Fruit fly (Drosophila melanogaster) whole organism, embryonic: ENCODE data around the gene CG43759.

Source experiments
- Aef1 ChIP-seq: fragments of 200-800 bp; sonication (Bioruptor generic); IDR thresholded peaks from 3 replicates; pipeline ENCODE4 v1.3.6; 2022; ENCODE audit warnings: missing biosample characterization, missing genetic modification characterization
- Atf-2 ChIP-seq: fragments of 200-800 bp; sonication (Bioruptor generic); optimal IDR thresholded peaks from 2 replicates; lab custom pipeline; 2016; ENCODE audit warnings: missing biosample characterization, missing genetic modification characterization
- B-H2 ChIP-seq: fragments of 200-800 bp; sonication (Bioruptor generic); optimal IDR thresholded peaks from 2 replicates; lab custom pipeline; 2018; ENCODE audit warnings: missing biosample characterization, mild to moderate bottlenecking, missing genetic modification characterization
- Blimp-1 ChIP-seq: fragments of 200-800 bp; sonication (Bioruptor generic); optimal IDR thresholded peaks from 3 replicates; lab custom pipeline; 2018; ENCODE audit warnings: missing biosample characterization, missing genetic modification characterization, mild to moderate bottlenecking, moderate library complexity, missing genetic modification reagents
- C15 ChIP-seq: fragments of 200-800 bp; sonication (Bioruptor generic); IDR thresholded peaks from 3 replicates; pipeline ENCODE4 v1.3.6; 2022; ENCODE audit warnings: missing biosample characterization, missing genetic modification characterization
- CG10431 ChIP-seq: fragments of 200-800 bp; sonication (Bioruptor generic); optimal IDR thresholded peaks from 3 replicates; lab custom pipeline; 2018; ENCODE audit warnings: missing biosample characterization, mild to moderate bottlenecking, missing genetic modification characterization
- CG10959 ChIP-seq: fragments of 200-800 bp; sonication (Bioruptor generic); IDR thresholded peaks from 2 replicates; pipeline ENCODE4 v1.3.6; 2022; ENCODE audit warnings: missing biosample characterization, missing genetic modification characterization
- CG12744 ChIP-seq: fragments of 200-800 bp; sonication (Bioruptor generic); optimal IDR thresholded peaks from 2 replicates; lab custom pipeline; 2016; ENCODE audit warnings: missing biosample characterization, missing genetic modification characterization
- CG12769 ChIP-seq: fragments of 200-800 bp; sonication (Bioruptor generic); optimal IDR thresholded peaks from 2 replicates; lab custom pipeline; 2019; ENCODE audit warnings: missing biosample characterization, mild to moderate bottlenecking, missing genetic modification characterization, moderate library complexity
- CG13775 ChIP-seq: fragments of 200-800 bp; sonication (Bioruptor generic); optimal IDR thresholded peaks from 3 replicates; lab custom pipeline; 2017; ENCODE audit warnings: missing biosample characterization, mild to moderate bottlenecking, missing genetic modification characterization
- CG15696 ChIP-seq: fragments of 200-800 bp; sonication (Bioruptor generic); optimal IDR thresholded peaks from 2 replicates; lab custom pipeline; 2019; ENCODE audit warnings: missing biosample characterization, mild to moderate bottlenecking, missing genetic modification characterization, moderate library complexity
- CG16815 ChIP-seq: fragments of 200-800 bp; sonication (Bioruptor generic); optimal IDR thresholded peaks from 3 replicates; lab custom pipeline; 2017; ENCODE audit warnings: missing biosample characterization, mild to moderate bottlenecking, missing genetic modification characterization
- CG1792 ChIP-seq: fragments of 200-800 bp; sonication (Bioruptor generic); optimal IDR thresholded peaks from 2 replicates; lab custom pipeline; 2016; ENCODE audit warnings: missing biosample characterization, missing genetic modification characterization
- CG2129 ChIP-seq: fragments of 200-800 bp; sonication (Bioruptor generic); IDR thresholded peaks from 2 replicates; pipeline ENCODE4 v1.3.6; 2022; ENCODE audit warnings: missing biosample characterization, missing genetic modification characterization; ENCODE audit not compliant: partially characterized antibody
- CG2889 ChIP-seq: fragments of 200-800 bp; sonication (Bioruptor generic); IDR thresholded peaks from 3 replicates; pipeline ENCODE4 v1.3.6; 2022; ENCODE audit warnings: missing biosample characterization, missing genetic modification characterization
- CG34376 ChIP-seq: fragments of 200-800 bp; sonication (Bioruptor generic); optimal IDR thresholded peaks from 2 replicates; lab custom pipeline; 2018; ENCODE audit warnings: missing biosample characterization, mild to moderate bottlenecking, missing genetic modification characterization
- CG4360 ChIP-seq: fragments of 200-800 bp; sonication (Bioruptor generic); IDR thresholded peaks from 2 replicates; pipeline ENCODE4 v1.3.6; 2022; ENCODE audit warnings: missing biosample characterization, missing genetic modification characterization
- CG4707 ChIP-seq: fragments of 200-800 bp; sonication (Bioruptor generic); optimal IDR thresholded peaks from 2 replicates; lab custom pipeline; 2018; ENCODE audit warnings: missing biosample characterization, mild to moderate bottlenecking, missing genetic modification characterization, moderate library complexity
- CG6175 ChIP-seq: fragments of 200-800 bp; sonication (Bioruptor generic); IDR thresholded peaks from 3 replicates; pipeline ENCODE4 v1.3.6; 2022; ENCODE audit warnings: missing biosample characterization, missing genetic modification characterization
- CG6689 ChIP-seq: fragments of 200-800 bp; sonication (Bioruptor generic); IDR thresholded peaks from 2 replicates; pipeline ENCODE4 v1.3.6; 2022; ENCODE audit warnings: missing biosample characterization, missing genetic modification characterization
- CG8388 ChIP-seq: fragments of 200-800 bp; sonication (Bioruptor generic); optimal IDR thresholded peaks from 2 replicates; lab custom pipeline; 2019; ENCODE audit warnings: missing biosample characterization, mild to moderate bottlenecking, missing genetic modification characterization, moderate library complexity
- CG8478 ChIP-seq: fragments of >200 bp; optimal IDR thresholded peaks from 2 replicates; lab custom pipeline; 2018
- CG9609 ChIP-seq: fragments of 200-800 bp; sonication (Bioruptor generic); optimal IDR thresholded peaks from 3 replicates; lab custom pipeline; 2016; ENCODE audit warnings: missing biosample characterization, missing genetic modification characterization
- CTCF ChIP-seq: fragments of 200-800 bp; sonication (Bioruptor generic); optimal IDR thresholded peaks from 2 replicates; lab custom pipeline; 2017; ENCODE audit warnings: missing biosample characterization, mild to moderate bottlenecking, missing genetic modification characterization, moderate library complexity
- Camta ChIP-seq: fragments of 200-800 bp; sonication (Bioruptor generic); optimal IDR thresholded peaks from 2 replicates; lab custom pipeline; 2016; ENCODE audit warnings: missing biosample characterization, missing genetic modification characterization
- Dip2 ChIP-seq: fragments of 200-800 bp; sonication (Bioruptor generic); IDR thresholded peaks from 2 replicates; pipeline ENCODE4 v1.3.6; 2022; ENCODE audit warnings: missing biosample characterization, missing genetic modification characterization
- Dref ChIP-seq: fragments of 200-800 bp; sonication (Bioruptor generic); IDR thresholded peaks from 2 replicates; pipeline ENCODE4 v1.3.6; 2022; ENCODE audit warnings: missing biosample characterization, missing genetic modification characterization
- Hmr ChIP-seq: fragments of 200-800 bp; sonication (Bioruptor generic); optimal IDR thresholded peaks from 3 replicates; lab custom pipeline; 2017; ENCODE audit warnings: mild to moderate bottlenecking, missing biosample characterization, missing genetic modification reagents, missing genetic modification characterization
- Hr51 ChIP-seq, 2 experiments: fragments of 200-800 bp; sonication (Bioruptor generic); optimal IDR thresholded peaks; 2 replicates in 1 of 2; 3 replicates in 1 of 2; lab custom pipeline; 2016 to 2018; ENCODE audit warnings: missing biosample characterization in 2 of 2, missing genetic modification characterization in 2 of 2, mild to moderate bottlenecking in 1 of 2, moderate library complexity in 1 of 2
- Mad ChIP-seq: fragments of 200-800 bp; sonication (Bioruptor generic); optimal IDR thresholded peaks from 2 replicates; lab custom pipeline; 2016; ENCODE audit warnings: missing biosample characterization, missing genetic modification characterization
- NC2β ChIP-seq: fragments of 200-800 bp; sonication (Bioruptor generic); optimal IDR thresholded peaks from 2 replicates; lab custom pipeline; 2016; ENCODE audit warnings: missing biosample characterization, missing genetic modification characterization
- Oli ChIP-seq: fragments of 200-800 bp; sonication (Bioruptor generic); optimal IDR thresholded peaks from 2 replicates; lab custom pipeline; 2018; ENCODE audit warnings: missing biosample characterization, mild to moderate bottlenecking, missing genetic modification characterization, moderate library complexity
- Sry-β ChIP-seq: fragments of 200-800 bp; sonication (Bioruptor generic); optimal IDR thresholded peaks from 2 replicates; lab custom pipeline; 2018; ENCODE audit warnings: missing biosample characterization, mild to moderate bottlenecking, missing genetic modification characterization, moderate library complexity
- TFAM ChIP-seq: fragments of 200-800 bp; sonication (Bioruptor generic); optimal IDR thresholded peaks from 2 replicates; lab custom pipeline; 2017; ENCODE audit warnings: missing biosample characterization, missing genetic modification characterization, inconsistent platforms
- Xrp1 ChIP-seq: fragments of 200-800 bp; sonication (Bioruptor generic); IDR thresholded peaks from 2 replicates; pipeline ENCODE4 v1.3.6; 2022; ENCODE audit warnings: missing biosample characterization, missing genetic modification characterization
- ap ChIP-seq: fragments of 200-800 bp; sonication (Bioruptor generic); IDR thresholded peaks from 2 replicates; pipeline ENCODE4 v1.3.6; 2022; ENCODE audit warnings: missing biosample characterization, missing genetic modification characterization
- bigmax ChIP-seq: fragments of 200-800 bp; sonication (Bioruptor generic); optimal IDR thresholded peaks from 2 replicates; lab custom pipeline; 2018; ENCODE audit warnings: missing biosample characterization, mild to moderate bottlenecking, missing genetic modification characterization
- cad ChIP-seq: fragments of >200 bp; optimal IDR thresholded peaks from 2 replicates; lab custom pipeline; 2017; ENCODE audit warnings: missing biosample characterization, missing genetic modification characterization
- ci ChIP-seq: fragments of 200-800 bp; sonication (Bioruptor generic); IDR thresholded peaks from 3 replicates; pipeline ENCODE4 v1.3.6; 2022; ENCODE audit warnings: missing biosample characterization, missing genetic modification characterization
- dimm ChIP-seq: fragments of 200-800 bp; sonication (Bioruptor generic); IDR thresholded peaks from 2 replicates; pipeline ENCODE4 v1.3.6; 2022; ENCODE audit warnings: missing biosample characterization, missing genetic modification characterization
- dm ChIP-seq: fragments of 200-800 bp; sonication (Bioruptor generic); optimal IDR thresholded peaks from 3 replicates; lab custom pipeline; 2016; ENCODE audit warnings: missing biosample characterization, missing genetic modification characterization
- gem ChIP-seq: fragments of 200-800 bp; sonication (Bioruptor generic); optimal IDR thresholded peaks from 2 replicates; lab custom pipeline; 2019; ENCODE audit warnings: missing biosample characterization, mild to moderate bottlenecking, missing genetic modification characterization, moderate library complexity
- grau ChIP-seq: fragments of 200-800 bp; optimal IDR thresholded peaks from 3 replicates; lab custom pipeline; 2019; ENCODE audit warnings: missing biosample characterization, mild to moderate bottlenecking, missing genetic modification characterization, moderate library complexity
- gsb ChIP-seq: fragments of 200-800 bp; sonication (Bioruptor generic); IDR thresholded peaks from 2 replicates; pipeline ENCODE4 v1.3.6; 2022; ENCODE audit warnings: missing biosample characterization, missing genetic modification characterization
- nau ChIP-seq: fragments of 200-800 bp; sonication (Bioruptor generic); optimal IDR thresholded peaks from 3 replicates; lab custom pipeline; 2017; ENCODE audit warnings: missing biosample characterization, mild to moderate bottlenecking, missing genetic modification characterization, missing genetic modification reagents
- odd ChIP-seq: fragments of 200-800 bp; sonication (Bioruptor generic); optimal IDR thresholded peaks from 2 replicates; lab custom pipeline; 2017; ENCODE audit warnings: missing biosample characterization, mild to moderate bottlenecking, missing genetic modification characterization
- onecut ChIP-seq: fragments of 200-800 bp; sonication (Bioruptor generic); IDR thresholded peaks from 2 replicates; pipeline ENCODE4 v1.3.6; 2022; ENCODE audit warnings: missing biosample characterization, missing genetic modification characterization
- ro ChIP-seq: fragments of 200-800 bp; sonication (Bioruptor generic); IDR thresholded peaks from 2 replicates; pipeline ENCODE4 v1.3.6; 2022; ENCODE audit warnings: missing biosample characterization, missing genetic modification characterization
- row ChIP-seq: fragments of 200-800 bp; sonication (Bioruptor generic); IDR thresholded peaks from 3 replicates; pipeline ENCODE4 v1.3.6; 2022; ENCODE audit warnings: missing biosample characterization, missing genetic modification characterization
- sd ChIP-seq: fragments of 200-800 bp; sonication (Bioruptor generic); optimal IDR thresholded peaks from 3 replicates; lab custom pipeline; 2018; ENCODE audit warnings: missing biosample characterization, mild to moderate bottlenecking, missing genetic modification characterization, moderate library complexity
- tin ChIP-seq: fragments of 200-800 bp; sonication (Bioruptor generic); optimal IDR thresholded peaks from 3 replicates; lab custom pipeline; 2016; ENCODE audit warnings: missing biosample characterization, missing genetic modification characterization
- zen ChIP-seq: fragments of 200-800 bp; sonication (Bioruptor generic); optimal IDR thresholded peaks from 3 replicates; lab custom pipeline; 2018; ENCODE audit warnings: missing biosample characterization, mild to moderate bottlenecking, missing genetic modification characterization, moderate library complexity
- zfh2 ChIP-seq: fragments of 200-800 bp; sonication (Bioruptor generic); optimal IDR thresholded peaks from 2 replicates; lab custom pipeline; 2016; ENCODE audit warnings: missing biosample characterization, missing genetic modification characterization

Gene CG43759

DNA sequence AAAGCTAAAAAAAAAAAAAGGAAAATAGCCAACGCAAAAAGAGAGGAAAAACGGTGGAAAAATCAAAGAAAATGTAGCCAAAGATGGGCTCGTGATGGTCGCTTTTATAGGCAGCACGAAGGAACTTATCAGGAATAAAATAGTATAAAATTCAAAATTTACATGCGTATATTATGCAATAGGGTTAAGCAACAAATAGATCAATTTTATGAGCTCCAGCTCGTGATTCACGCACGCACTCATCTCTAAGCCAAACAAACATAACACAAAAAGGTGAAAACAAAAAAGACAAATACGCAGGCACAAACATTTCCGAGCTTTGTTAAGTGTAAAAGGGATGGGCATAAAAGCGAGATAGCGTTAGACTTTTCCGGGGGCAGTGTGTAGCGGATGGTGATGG, 78.7 kb downstream of the CG43759 start (continued):
- TF ChIP-seq CG12744 (GFP tag; lab: Kevin White, UChicago) = no peak
- TF ChIP-seq CG34376 (GFP tag; lab: Kevin White, UChicago) = no peak
- no peak for TF ChIP-seq Dref (GFP tag; lab: Robert Waterston, UW)
- TF ChIP-seq grau (tag; lab: Kevin White, UChicago) = peak; percentile 34
- peak; percentile 60 for TF ChIP-seq Blimp-1 (GFP tag; lab: Kevin White, UChicago)
- TF ChIP-seq TFAM = no peak
- TF ChIP-seq gsb (GFP tag; lab: Robert Waterston, UW) = no peak
- no peak for TF ChIP-seq CG2889 (GFP tag; lab: Robert Waterston, UW)
- TF ChIP-seq NC2β = peak; percentile 30
- no peak for TF ChIP-seq CG16815
- TF ChIP-seq Sry-β (GFP tag; lab: Kevin White, UChicago) = peak; percentile 28
- no peak for TF ChIP-seq CG10959 (GFP tag; lab: Robert Waterston, UW)
- no peak for TF ChIP-seq Atf-2 (GFP tag; lab: Kevin White, UChicago)
- peak; percentile 83 for TF ChIP-seq Xrp1 (GFP tag; lab: Robert Waterston, UW)
- no peak for TF ChIP-seq Mad
- peak; percentile 67 for TF ChIP-seq gem (tag; lab: Kevin White, UChicago)
- TF ChIP-seq tin = peak; percentile 10
- no peak for TF ChIP-seq CG1792 (GFP tag; lab: Kevin White, UChicago)
- no peak for TF ChIP-seq CG15696 (tag; lab: Kevin White, UChicago)
- peak in 1 of 2 experiments; percentile 44 for TF ChIP-seq Hr51 (GFP tag; optimal IDR thresholded peaks at IDR 0.05; lab: Kevin White, UChicago)
- no peak for TF ChIP-seq dm
- no peak for TF ChIP-seq bigmax (GFP tag; lab: Kevin White, UChicago)
- TF ChIP-seq sd (tag; lab: Kevin White, UChicago) = peak; percentile 27
- no peak for TF ChIP-seq CG12769 (tag; lab: Kevin White, UChicago)
- TF ChIP-seq CG2129 (GFP tag; lab: Robert Waterston, UW) = no peak
- peak; percentile 40 for TF ChIP-seq nau (GFP tag; lab: Kevin White, UChicago)
- TF ChIP-seq CTCF = no peak
- TF ChIP-seq C15 (GFP tag; lab: Robert Waterston, UW) = no peak
- TF ChIP-seq ro (GFP tag; lab: Robert Waterston, UW) = peak; percentile 40; the same call in 1 of the 2 replicates
- TF ChIP-seq CG6689 (GFP tag; lab: Robert Waterston, UW) = peak; percentile 64
- TF ChIP-seq CG13775 (GFP tag; lab: Kevin White, UChicago) = no peak
- TF ChIP-seq cad = no peak
- no peak for TF ChIP-seq Hmr (GFP tag; lab: Kevin White, UChicago)
- no peak for TF ChIP-seq zfh2 (GFP tag; lab: Kevin White, UChicago)
- peak; percentile 79 for TF ChIP-seq ci (GFP tag; lab: Robert Waterston, UW)
- TF ChIP-seq CG4360 (GFP tag; lab: Robert Waterston, UW) = no peak
- no peak for TF ChIP-seq Aef1 (GFP tag; lab: Robert Waterston, UW)
- TF ChIP-seq row (GFP tag; lab: Robert Waterston, UW) = peak; percentile 70
- no peak for TF ChIP-seq dimm (GFP tag; lab: Robert Waterston, UW)
- TF ChIP-seq CG6175 (GFP tag; lab: Robert Waterston, UW) = no peak
- TF ChIP-seq CG9609 (GFP tag; lab: Kevin White, UChicago) = no peak
- peak; percentile 54 for TF ChIP-seq Oli (tag; lab: Kevin White, UChicago)
- no peak for TF ChIP-seq ap (GFP tag; lab: Robert Waterston, UW)
- TF ChIP-seq zen (tag; lab: Kevin White, UChicago) = no peak
- TF ChIP-seq CG8388 (GFP tag; lab: Kevin White, UChicago) = peak; percentile 53
- TF ChIP-seq B-H2 (GFP tag; lab: Kevin White, UChicago) = no peak
- peak; percentile 37 for TF ChIP-seq CG4707
- peak; percentile 40 for TF ChIP-seq odd
- peak; percentile 36; the same call in 1 of the 2 replicates for TF ChIP-seq onecut (GFP tag; lab: Robert Waterston, UW)
- TF ChIP-seq Dip2 = no peak
- TF ChIP-seq CG8478 (lab: Kevin White, UChicago) = no peak
- no peak for TF ChIP-seq CG10431 (GFP tag; lab: Kevin White, UChicago)
- TF ChIP-seq Camta = peak; percentile 1
